Fruit fly (Drosophila melanogaster): ENCODE data around the gene CG42587.

The CG42587 gene

DNA sequence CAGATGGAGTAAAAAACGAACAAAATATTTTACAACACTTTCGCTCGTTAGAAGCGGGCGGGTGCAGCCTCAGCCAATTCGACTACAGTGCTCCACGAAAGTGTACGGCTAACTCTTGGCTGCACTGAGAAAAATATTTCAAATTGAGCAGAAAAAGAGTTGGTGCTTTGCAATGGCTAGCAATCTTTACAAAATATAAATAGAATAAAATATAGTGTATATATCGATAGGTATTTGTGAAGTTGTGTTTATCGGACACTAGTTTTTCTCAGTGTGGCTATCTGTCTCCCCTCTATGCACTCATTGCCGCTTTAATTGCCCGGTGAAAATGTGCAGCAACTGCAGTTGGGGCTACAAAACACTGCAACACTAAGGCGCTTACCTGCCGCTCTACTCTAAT, 43.5 kb downstream of the CG42587 start (continued):
- TF ChIP-seq CG7271 (tag; optimal IDR thresholded peaks at IDR 0.05): no peak
- no peak for TF ChIP-seq Bteb2 (GFP tag; optimal IDR thresholded peaks at IDR 0.05)
- TF ChIP-seq ken (GFP tag; IDR thresholded peaks at IDR 0.05): peak; percentile 61; the same call in 2 of the 3 replicates
- TF ChIP-seq Nf-YB (GFP tag; optimal IDR thresholded peaks at IDR 0.05): no peak
- TF ChIP-seq dm (GFP tag; optimal IDR thresholded peaks at IDR 0.05): no peak
- no peak for TF ChIP-seq Dll (GFP tag; IDR thresholded peaks at IDR 0.05; ENCODE audit: partially characterized antibody)
- peak; percentile 40 for TF ChIP-seq zf30C (GFP tag; optimal IDR thresholded peaks at IDR 0.05)
- TF ChIP-seq Six4 (GFP tag; optimal IDR thresholded peaks at IDR 0.05): no peak
- TF ChIP-seq tio (GFP tag; optimal IDR thresholded peaks at IDR 0.05): peak; percentile 38
- peak; percentile 79 for TF ChIP-seq CG1024 (GFP tag; IDR thresholded peaks at IDR 0.05)
- TF ChIP-seq CkIIα-i1 (GFP tag; IDR thresholded peaks at IDR 0.05): no peak
- peak; percentile 60 for TF ChIP-seq CG30403 (GFP tag; optimal IDR thresholded peaks at IDR 0.05)
- peak; percentile 73 for TF ChIP-seq Optix (GFP tag; IDR thresholded peaks at IDR 0.05)
- no peak for TF ChIP-seq Mes4 (GFP tag; optimal IDR thresholded peaks at IDR 0.05)
- TF ChIP-seq wor (GFP tag; IDR thresholded peaks at IDR 0.05): peak; percentile 49
- no peak for TF ChIP-seq CG17802 (tag; optimal IDR thresholded peaks at IDR 0.05)
- TF ChIP-seq sisA (GFP tag; IDR thresholded peaks at IDR 0.05): peak; percentile 85
- TF ChIP-seq CG12942 (GFP tag; optimal IDR thresholded peaks at IDR 0.05): peak; percentile 18
- no peak for TF ChIP-seq Dbx (GFP tag; IDR thresholded peaks at IDR 0.05)
- no peak for TF ChIP-seq en (GFP tag; optimal IDR thresholded peaks at IDR 0.05)
- TF ChIP-seq CG15696 (tag; optimal IDR thresholded peaks at IDR 0.05): no peak
- TF ChIP-seq D19B (GFP tag; optimal IDR thresholded peaks at IDR 0.05): no peak
- peak; percentile 22 for TF ChIP-seq CG17568 (GFP tag; optimal IDR thresholded peaks at IDR 0.05)
- TF ChIP-seq CG31224 (GFP tag; IDR thresholded peaks at IDR 0.05): no peak
- TF ChIP-seq chn (GFP tag; optimal IDR thresholded peaks at IDR 0.05): peak; percentile 5
- no peak for TF ChIP-seq NK7.1 (GFP tag; optimal IDR thresholded peaks at IDR 0.05)
- TF ChIP-seq CG10267 (tag; optimal IDR thresholded peaks at IDR 0.05): peak; percentile 18
- no peak for TF ChIP-seq crc (GFP tag; optimal IDR thresholded peaks at IDR 0.05)
- TF ChIP-seq CG2199 (GFP tag; IDR thresholded peaks at IDR 0.05): no peak
- TF ChIP-seq Kr (GFP tag; optimal IDR thresholded peaks at IDR 0.05): no peak
- TF ChIP-seq CG16863 (GFP tag; optimal IDR thresholded peaks at IDR 0.05): no peak
- TF ChIP-seq br (optimal IDR thresholded peaks at IDR 0.05): no peak
- TF ChIP-seq Sry-δ (GFP tag; optimal IDR thresholded peaks at IDR 0.05): no peak
- TF ChIP-seq sd (tag; optimal IDR thresholded peaks at IDR 0.05): no peak
- TF ChIP-seq Elba2 (GFP tag; optimal IDR thresholded peaks at IDR 0.05): no peak
- TF ChIP-seq Adf1 (GFP tag; IDR thresholded peaks at IDR 0.05): no peak
- TF ChIP-seq CG10565 (GFP tag; optimal IDR thresholded peaks at IDR 0.05): no peak
- TF ChIP-seq CG8388 (GFP tag; optimal IDR thresholded peaks at IDR 0.05): peak; percentile 98
- peak; percentile 42 for TF ChIP-seq CG15269 (tag; optimal IDR thresholded peaks at IDR 0.05)
- TF ChIP-seq zfh2 (GFP tag; optimal IDR thresholded peaks at IDR 0.05): no peak
- no peak for TF ChIP-seq Fer1 (GFP tag; optimal IDR thresholded peaks at IDR 0.05)
- no peak for TF ChIP-seq h (optimal IDR thresholded peaks at IDR 0.05)
- TF ChIP-seq CG8944 (GFP tag; optimal IDR thresholded peaks at IDR 0.05): no peak
- TF ChIP-seq repo (GFP tag; optimal IDR thresholded peaks at IDR 0.05): no peak
- no peak for TF ChIP-seq Side (GFP tag; optimal IDR thresholded peaks at IDR 0.05)
- peak; percentile 19 for TF ChIP-seq CG18476 (GFP tag; optimal IDR thresholded peaks at IDR 0.05)
- TF ChIP-seq ato (GFP tag; IDR thresholded peaks at IDR 0.05; ENCODE audit: partially characterized antibody): no peak
- no peak for TF ChIP-seq nom (GFP tag; optimal IDR thresholded peaks at IDR 0.05)
- no peak for TF ChIP-seq inv (GFP tag; IDR thresholded peaks at IDR 0.05; ENCODE audit: partially characterized antibody)
- TF ChIP-seq tgo (GFP tag; IDR thresholded peaks at IDR 0.05): peak; percentile 38; the same call in 2 of the 3 replicates
- TF ChIP-seq CG17912 (GFP tag; optimal IDR thresholded peaks at IDR 0.05): no peak
- no peak for TF ChIP-seq prd (optimal IDR thresholded peaks at IDR 0.05)
- no peak for TF ChIP-seq prd (GFP tag; IDR thresholded peaks at IDR 0.05)

All from whole organism, embryonic.